Fruit fly (Drosophila melanogaster): ENCODE results near the gene CG7916.
A peak's percentile ranks its signal among the peaks of the same experiment; 100 is the strongest.

Gene CG7916

DNA sequence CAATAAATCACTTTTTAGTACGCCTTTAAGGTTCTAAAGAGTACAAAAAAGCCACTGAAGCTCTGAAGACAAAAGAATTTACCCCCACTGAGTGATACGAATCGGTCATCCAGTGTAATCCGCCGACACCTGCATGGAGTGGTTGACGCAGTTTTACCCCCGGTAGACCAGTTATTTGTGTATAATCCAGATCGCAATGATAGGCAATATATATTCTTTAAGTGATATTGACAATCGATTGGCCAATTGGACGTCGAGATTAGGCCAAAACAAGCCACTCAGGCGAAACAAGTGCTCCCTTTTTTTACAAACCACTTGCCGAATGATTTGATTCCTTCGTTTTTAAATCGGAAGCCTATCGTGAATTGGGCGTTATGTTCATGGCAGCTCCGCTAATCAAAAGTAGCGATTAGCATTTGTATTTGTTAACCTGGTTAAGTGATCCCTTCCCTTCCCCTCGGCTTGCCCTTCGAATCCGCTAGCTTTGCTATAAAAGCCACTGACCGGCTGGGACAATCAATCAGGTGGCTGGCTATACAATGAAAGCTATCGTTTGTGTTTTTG lies at the start of gene CG7916:
Gene CG7916, plus strand, starts transcription at position 514 of the 564 bp plus-strand sequence.
- no peak for TF ChIP-seq noc (tag; optimal IDR thresholded peaks at IDR 0.05)

DNA sequence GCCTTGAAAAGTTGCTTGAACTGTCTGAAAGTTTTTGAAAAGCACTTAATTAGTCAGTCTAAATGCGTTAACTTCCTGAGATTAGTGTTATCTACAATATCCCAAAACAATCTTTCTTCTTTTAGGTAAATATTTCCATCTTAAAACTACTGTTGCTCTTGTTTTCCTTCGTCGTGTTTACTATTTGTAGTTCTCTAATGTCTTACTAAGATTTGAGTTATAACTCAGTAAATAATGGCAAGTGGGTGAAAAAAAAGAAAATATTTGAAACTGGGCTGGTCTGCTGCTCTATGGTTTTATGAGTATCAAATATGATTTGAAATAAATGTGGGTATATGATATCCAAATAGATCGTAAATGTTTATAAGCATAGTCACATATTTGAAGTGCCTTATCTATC lies 45.4 kb upstream of the CG7916 start:
- peak; percentile 46 for TF ChIP-seq noc (tag; optimal IDR thresholded peaks at IDR 0.05)

dm6 chr2L:13802075-13802639 lies 44.4 kb upstream of the CG7916 start:
- TF ChIP-seq noc (tag; optimal IDR thresholded peaks at IDR 0.05): no peak

DNA sequence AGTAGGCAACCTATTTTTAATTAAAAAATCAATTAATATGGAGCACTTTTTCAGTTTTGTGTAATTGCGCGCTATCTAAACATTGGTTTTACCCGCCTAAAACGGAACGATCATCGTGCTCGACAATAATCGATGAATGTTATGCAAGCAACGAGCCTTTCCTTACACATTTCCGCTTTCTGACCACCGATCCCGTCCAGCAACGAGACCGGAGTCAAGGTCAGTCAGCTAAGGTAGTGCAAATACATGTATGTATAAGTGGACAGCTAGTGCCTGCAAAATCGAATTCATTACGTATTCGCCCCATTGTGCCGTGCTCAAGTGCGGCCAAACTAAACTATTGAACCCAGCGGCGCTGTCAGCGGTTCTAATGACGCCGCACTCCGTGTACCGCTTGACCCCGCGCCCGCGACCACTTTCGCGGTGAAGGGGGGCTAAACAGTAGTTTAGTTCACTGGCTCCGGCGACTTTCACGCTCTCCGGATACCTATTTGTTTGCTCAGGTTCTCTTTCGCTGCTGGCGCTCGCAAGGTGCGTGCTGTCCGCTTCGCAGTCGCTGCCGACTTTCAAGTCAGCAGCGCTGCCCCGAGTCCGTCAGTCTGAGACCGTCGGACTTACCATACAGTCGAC lies 43.4 kb upstream of the CG7916 start, which contains the start of gene CAH1:
Gene CAH1, plus strand, starts transcription at position 595 of the 630 bp plus-strand sequence.
- TF ChIP-seq noc (tag; optimal IDR thresholded peaks at IDR 0.05): no peak

DNA sequence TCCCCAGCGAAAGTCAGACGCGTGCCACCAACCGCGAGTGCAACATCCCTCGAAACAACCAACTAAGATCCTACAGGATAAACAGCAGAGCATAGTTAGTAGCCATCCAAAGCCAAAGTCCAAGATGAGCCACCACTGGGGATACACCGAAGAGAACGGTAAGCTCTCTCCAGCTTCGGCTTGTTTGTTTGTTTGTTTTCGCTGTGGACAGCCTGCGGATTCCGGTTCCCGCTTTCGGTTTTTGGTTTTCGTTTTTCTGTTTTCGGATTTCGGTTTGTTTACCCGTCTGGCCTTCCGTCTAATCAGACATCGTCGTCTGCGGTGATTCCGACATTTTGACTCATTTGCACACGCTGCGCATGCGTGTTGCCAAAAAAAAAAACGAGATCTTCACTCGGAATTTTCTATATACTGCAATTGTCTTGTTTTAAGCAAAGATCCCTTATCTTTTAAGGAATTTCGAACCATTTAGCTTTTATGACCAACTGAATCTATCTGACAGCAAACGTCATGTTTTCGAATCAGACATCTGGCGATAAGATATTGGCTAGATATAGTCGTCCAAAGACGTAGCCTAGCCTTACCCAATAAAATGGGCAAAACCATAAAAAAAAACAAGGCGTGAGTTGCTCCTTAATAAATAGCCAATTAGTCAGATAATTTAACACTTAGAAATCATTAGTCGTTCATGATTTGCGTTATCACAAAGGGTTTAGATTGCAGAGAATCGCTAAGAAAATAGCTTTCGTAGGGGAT lies 42.6 kb upstream of the CG7916 start:
- TF ChIP-seq noc (tag; optimal IDR thresholded peaks at IDR 0.05): no peak

DNA sequence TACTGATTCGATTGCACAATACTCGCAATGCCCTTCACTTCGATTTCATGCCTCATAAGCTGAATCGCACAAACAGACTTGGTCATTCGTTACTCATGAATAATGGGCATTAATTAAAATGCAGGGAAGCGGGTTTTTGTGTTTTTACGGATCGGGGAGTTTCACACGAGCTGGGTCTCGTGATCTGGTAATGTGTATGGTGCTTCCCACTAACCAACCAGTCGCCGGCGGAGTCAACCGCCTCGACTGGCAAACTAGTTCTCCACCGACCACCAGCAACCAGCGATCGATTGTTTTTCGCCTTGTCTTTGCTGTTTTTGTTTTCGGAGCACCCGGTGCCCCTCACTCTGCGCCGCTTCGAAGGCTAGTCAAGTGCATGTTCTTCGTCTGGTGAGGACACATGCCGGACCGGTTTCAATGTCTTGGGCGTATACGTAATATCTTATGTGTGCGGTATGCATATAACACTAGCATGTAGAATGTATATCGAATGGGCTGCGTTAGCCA lies 41.9 kb upstream of the CG7916 start:
- TF ChIP-seq noc (tag; optimal IDR thresholded peaks at IDR 0.05): no peak

dm6 chr2L:13805170-13805569 lies 41.4 kb upstream of the CG7916 start:
- TF ChIP-seq noc (tag; optimal IDR thresholded peaks at IDR 0.05): no peak

- TF ChIP-seq noc (tag; optimal IDR thresholded peaks at IDR 0.05): peak; percentile 32
Measured at dm6 chr2L:13807097-13807496, 39.5 kb upstream of the CG7916 start.

dm6 chr2L:13807959-13808358 lies 38.6 kb upstream of the CG7916 start:
- TF ChIP-seq noc (tag; optimal IDR thresholded peaks at IDR 0.05): no peak

DNA sequence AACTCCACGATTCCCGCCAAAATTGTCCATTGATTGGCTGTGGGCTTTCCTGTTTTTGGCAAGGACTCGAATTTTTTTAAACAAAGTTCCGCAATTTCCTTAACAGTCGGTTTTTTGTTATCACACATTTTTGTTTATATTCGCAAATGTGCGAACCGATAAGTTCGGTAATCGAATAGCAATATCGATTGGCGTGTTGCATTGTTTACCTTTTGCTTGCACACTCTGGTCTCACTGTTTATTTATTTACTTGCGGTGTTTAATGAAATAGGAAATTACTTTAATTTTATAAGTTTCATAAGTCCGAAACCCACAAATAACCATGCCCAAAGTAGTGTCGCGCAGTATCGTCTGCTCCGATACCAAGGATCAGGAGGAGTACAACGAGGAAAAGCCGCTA lies 35.2 kb upstream of the CG7916 start, which contains the start of the genes Adat1 and CG16865:
Gene Adat1, minus strand, starts transcription at position 152 of the 400 bp plus-strand sequence.
Gene CG16865, plus strand, starts transcription at position 200 of the 400 bp plus-strand sequence.
- no peak for TF ChIP-seq noc (tag; optimal IDR thresholded peaks at IDR 0.05)

dm6 chr2L:13813156-13813555 lies 33.4 kb upstream of the CG7916 start, which contains the start of gene CG16888:
Gene CG16888, minus strand, starts transcription at chr2L:13813256.
- TF ChIP-seq noc (tag; optimal IDR thresholded peaks at IDR 0.05): no peak

dm6 chr2L:13813604-13814178 lies 32.9 kb upstream of the CG7916 start, which contains the start of gene Sos:
Gene Sos, plus strand, starts transcription at chr2L:13813816.
- no peak for TF ChIP-seq noc (tag; optimal IDR thresholded peaks at IDR 0.05)

DNA sequence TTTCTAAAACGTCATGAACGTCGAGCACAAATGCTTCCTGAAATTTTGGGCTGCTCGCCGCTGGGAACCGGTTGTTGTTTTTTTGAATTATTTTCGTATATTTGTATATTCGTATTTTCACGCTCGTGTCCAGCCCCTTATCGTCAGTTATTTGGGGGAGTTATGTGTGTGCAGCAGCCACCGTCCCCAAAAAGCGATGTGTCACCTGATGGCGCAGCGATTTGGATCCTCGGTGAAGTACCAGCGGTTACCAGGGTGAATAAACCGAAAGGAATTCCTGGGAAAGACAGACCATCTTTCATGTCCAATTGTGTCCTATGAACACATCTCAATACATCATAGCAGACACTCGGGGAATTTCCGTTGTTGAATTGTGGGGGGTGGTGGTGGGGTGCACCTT lies 26.4 kb upstream of the CG7916 start:
- no peak for TF ChIP-seq noc (tag; optimal IDR thresholded peaks at IDR 0.05)

- no peak for TF ChIP-seq noc (tag; optimal IDR thresholded peaks at IDR 0.05)
Measured at dm6 chr2L:13820948-13821347, 25.6 kb upstream of the CG7916 start, which contains the start of gene b. Gene b, plus strand, starts transcription at chr2L:13821248.

- no peak for TF ChIP-seq noc (tag; optimal IDR thresholded peaks at IDR 0.05)
Measured at dm6 chr2L:13827557-13827956, 19.0 kb upstream of the CG7916 start, which contains the start of gene PolG1. Gene PolG1, minus strand, starts transcription at chr2L:13827772.

DNA sequence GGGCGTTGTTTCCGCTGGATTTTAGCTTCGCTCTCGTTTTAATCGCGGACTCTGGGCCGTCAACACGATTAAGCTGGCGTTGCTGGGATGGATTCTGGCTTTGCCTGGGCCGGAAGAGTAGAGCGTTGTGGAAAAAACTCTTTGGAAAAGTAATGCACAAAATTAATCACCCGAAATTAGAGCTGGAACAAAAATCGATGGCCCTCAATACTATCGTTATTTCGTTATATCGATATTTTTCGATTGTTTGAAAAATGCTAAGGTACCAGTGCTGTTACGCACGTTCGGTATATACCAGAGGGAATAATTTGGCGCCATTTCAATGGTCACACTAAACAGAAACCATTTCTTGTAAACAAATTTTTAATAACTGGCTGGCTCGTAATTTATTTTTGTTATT lies 17.0 kb upstream of the CG7916 start, which contains the start of the genes Arpc1 and Orc5:
Gene Arpc1, minus strand, starts transcription at position 202 of the 400 bp plus-strand sequence.
Gene Orc5, plus strand, starts transcription at position 298 of the 400 bp plus-strand sequence.
- TF ChIP-seq noc (tag; optimal IDR thresholded peaks at IDR 0.05): no peak
